Worm (Caenorhabditis elegans) whole organism, L4/young adult: ENCODE results near the gene F58H1.2.

Experiments
- W03F9.2 ChIP-seq: fragments of 150-350 bp; optimal IDR thresholded peaks from 2 replicates; lab custom pipeline; 2014; ENCODE audit warnings: missing biosample characterization, missing genetic modification characterization
- him-1 ChIP-seq: sonication (generic microtip); optimal IDR thresholded peaks from 2 replicates; lab custom pipeline; 2016; ENCODE audit warnings: missing genotype, missing genetic modification reagents, missing genetic modification characterization, missing compliant biosample characterization

DNA sequence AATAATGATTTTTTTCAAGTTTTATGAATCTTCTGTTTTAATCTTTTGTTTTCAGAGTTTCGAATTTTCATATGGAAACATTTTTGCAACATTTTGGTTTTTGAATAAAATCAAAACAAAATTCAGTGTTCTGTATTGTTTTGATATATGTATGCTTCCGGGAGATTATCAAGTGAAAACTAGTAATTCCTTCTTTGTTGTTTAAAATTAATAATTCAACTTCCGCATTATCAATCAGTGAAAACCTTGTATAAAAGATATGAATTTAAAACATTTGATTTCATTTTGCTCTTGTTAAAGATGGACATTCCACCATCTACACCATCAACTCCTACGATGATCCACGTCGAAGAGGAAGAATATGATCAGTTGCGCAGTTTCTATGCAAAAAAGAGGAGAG lies 49.2 kb upstream of the F58H1.2 start, which contains the start of gene sulp-5:
- no peak for TF ChIP-seq him-1 (tag; lab: Kevin White, UChicago)
- no peak for TF ChIP-seq W03F9.2 (tag; lab: Kevin White, UChicago)
